Worm (Caenorhabditis elegans): ENCODE results near the gene T07F12.4.

- no peak for TF ChIP-seq unc-130 (tag; optimal IDR thresholded peaks at IDR 0.05)
- TF ChIP-seq ama-1 (optimal IDR thresholded peaks at IDR 0.05), result no peak
- no peak for TF ChIP-seq ceh-63 (GFP tag; optimal IDR thresholded peaks at IDR 0.05)
- no peak for TF ChIP-seq tbx-2 (tag; optimal IDR thresholded peaks at IDR 0.05)
- TF ChIP-seq sptf-1 (tag; optimal IDR thresholded peaks at IDR 0.05), result no peak
- TF ChIP-seq egl-13 (tag; optimal IDR thresholded peaks at IDR 0.05), result no peak
- no peak for TF ChIP-seq nhr-12 (tag; optimal IDR thresholded peaks at IDR 0.05)
- no peak for TF ChIP-seq aly-2 (tag; optimal IDR thresholded peaks at IDR 0.05)
- TF ChIP-seq hlh-4 (tag; optimal IDR thresholded peaks at IDR 0.05), result no peak
- no peak for TF ChIP-seq nhr-237 (tag; optimal IDR thresholded peaks at IDR 0.05)
- no peak for TF ChIP-seq dpl-1 (GFP tag; optimal IDR thresholded peaks at IDR 0.05)
- no peak for TF ChIP-seq ces-1 (GFP tag; optimal IDR thresholded peaks at IDR 0.05)
These were observed 13.8 kb upstream of the T07F12.4 start for ce11 chrX:4914464-4914863.

Data from whole organism, L1 larva.